Worm (Caenorhabditis elegans) whole organism, young adult: Measurements from ENCODE around the gene clec-148.

Source experiments
- C17E4.6 ChIP-seq: fragments of 200-800 bp; sonication (Bioruptor generic); IDR thresholded peaks from 2 replicates; pipeline ENCODE4 v1.3.6; 2022; ENCODE audit warnings: missing genetic modification reagents, missing genetic modification characterization, missing compliant biosample characterization
- F10E7.11 ChIP-seq: sonication (generic microtip); optimal IDR thresholded peaks from 2 replicates; lab custom pipeline; 2017; ENCODE audit warnings: mild to moderate bottlenecking, missing genetic modification characterization, moderate library complexity, missing compliant biosample characterization
- F55B11.4 ChIP-seq: sonication (generic microtip); optimal IDR thresholded peaks from 2 replicates; lab custom pipeline; 2016; ENCODE audit warnings: missing compliant biosample characterization, missing genetic modification characterization, borderline replicate concordance; ENCODE audit not compliant: insufficient read depth
- Y95B8A.8 ChIP-seq: fragments of 200-800 bp; sonication (Bioruptor generic); IDR thresholded peaks from 2 replicates; pipeline ENCODE4 v1.3.6; 2022; ENCODE audit warnings: missing genetic modification reagents, missing genetic modification characterization, missing compliant biosample characterization
- akir-1 ChIP-seq: fragments of 200-800 bp; sonication (Bioruptor generic); optimal IDR thresholded peaks from 2 replicates; lab custom pipeline; 2018; ENCODE audit warnings: mild to moderate bottlenecking, missing genetic modification characterization, moderate library complexity, missing compliant biosample characterization
- madf-8 ChIP-seq: fragments of 200-800 bp; sonication (Bioruptor generic); conservative IDR thresholded peaks from 2 replicates; pipeline ENCODE4 v1.3.6; 2022; ENCODE audit warnings: missing genetic modification reagents, missing genetic modification characterization, missing compliant biosample characterization
- nhr-179 ChIP-seq: sonication (generic microtip); optimal IDR thresholded peaks from 2 replicates; lab custom pipeline; 2016; ENCODE audit warnings: mild to moderate bottlenecking, missing genetic modification characterization, missing compliant biosample characterization
- somi-1 ChIP-seq: fragments of 200-800 bp; sonication (Bioruptor generic); optimal IDR thresholded peaks from 2 replicates; lab custom pipeline; 2018; ENCODE audit warnings: mild to moderate bottlenecking, missing genetic modification characterization, missing compliant biosample characterization
- tbp1 ChIP-seq: fragments of 200-800 bp; sonication (Bioruptor generic); optimal IDR thresholded peaks from 2 replicates; lab custom pipeline; 2018; ENCODE audit warnings: mild to moderate bottlenecking, missing genetic modification characterization, missing compliant biosample characterization
- tbx-9 ChIP-seq: sonication (generic microtip); optimal IDR thresholded peaks from 2 replicates; lab custom pipeline; 2016; ENCODE audit warnings: borderline replicate concordance, missing genetic modification characterization, inconsistent platforms, missing compliant biosample characterization
- xnd-1 ChIP-seq: sonication (generic microtip); optimal IDR thresholded peaks from 2 replicates; lab custom pipeline; 2016; ENCODE audit warnings: missing genotype, missing genetic modification reagents, missing genetic modification characterization, missing compliant biosample characterization
- ztf-3 ChIP-seq: fragments of 200-800 bp; sonication (Bioruptor generic); optimal IDR thresholded peaks from 2 replicates; lab custom pipeline; 2018; ENCODE audit warnings: mild to moderate bottlenecking, missing genetic modification characterization, missing compliant biosample characterization

DNA sequence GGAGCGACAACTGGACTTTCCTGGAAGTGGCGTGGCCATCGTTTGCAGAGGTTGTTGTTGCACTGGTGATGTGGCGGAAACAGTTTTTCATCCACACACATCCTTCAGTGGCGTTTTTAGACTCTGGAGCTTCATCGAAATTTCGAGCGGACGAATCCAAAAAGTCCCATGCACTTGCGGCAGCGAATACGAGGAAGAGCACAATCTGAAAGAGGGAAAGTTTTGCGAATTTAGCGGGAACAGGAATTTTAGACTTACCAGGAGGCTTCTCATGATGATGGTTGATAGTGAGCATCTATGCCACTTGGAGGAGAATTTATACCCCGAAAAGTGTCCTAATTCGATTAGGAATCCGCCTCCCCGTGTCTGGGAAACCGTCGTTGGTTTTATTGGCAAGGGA is 2.1 kb upstream of the clec-148 start, which contains the start of gene F40G9.14:
- no peak for TF ChIP-seq nhr-179 (tag; lab: Kevin White, UChicago)
- no peak for TF ChIP-seq ztf-3 (GFP tag; lab: Kevin White, UChicago)
- TF ChIP-seq xnd-1, result no peak
- TF ChIP-seq F55B11.4 (tag; lab: Kevin White, UChicago), result no peak
- no peak for TF ChIP-seq C17E4.6 (GFP tag; lab: Robert Waterston, UW)
- TF ChIP-seq akir-1 (GFP tag; lab: Kevin White, UChicago), result no peak
- TF ChIP-seq tbx-9, result no peak
- no peak for TF ChIP-seq F10E7.11 (tag; lab: Kevin White, UChicago)
- no peak for TF ChIP-seq Y95B8A.8 (GFP tag; lab: Robert Waterston, UW)
- TF ChIP-seq madf-8 (GFP tag; lab: Robert Waterston, UW), result no peak
- TF ChIP-seq somi-1 (GFP tag; lab: Kevin White, UChicago), result no peak
- TF ChIP-seq tbp1 (GFP tag; lab: Kevin White, UChicago), result no peak
